Fruit fly (Drosophila melanogaster) whole organism, wandering third instar larva: ENCODE measurements around the gene CG43136.

Experiments
- Abd-B ChIP-seq: fragments of >200 bp; optimal IDR thresholded peaks from 2 replicates; lab custom pipeline; 2017; ENCODE audit warnings: missing biosample characterization, missing genetic modification characterization
- CG32264 ChIP-seq: fragments of 200-800 bp; sonication (Bioruptor generic); optimal IDR thresholded peaks from 2 replicates; lab custom pipeline; 2016; ENCODE audit warnings: missing biosample characterization, missing genetic modification characterization
- HLH106 ChIP-seq: fragments of 200-800 bp; optimal IDR thresholded peaks from 3 replicates; lab custom pipeline; 2019; ENCODE audit warnings: missing biosample characterization, mild to moderate bottlenecking, missing genetic modification characterization, moderate library complexity
- Hr78 ChIP-seq: fragments of >200 bp; optimal IDR thresholded peaks from 2 replicates; lab custom pipeline; 2017; ENCODE audit warnings: missing biosample characterization, missing genetic modification characterization
- Mio ChIP-seq: sonication (Bioruptor generic); optimal IDR thresholded peaks from 2 replicates; lab custom pipeline; 2016; ENCODE audit warnings: missing biosample characterization, missing genetic modification characterization
- Myc ChIP-seq: fragments of >200 bp; optimal IDR thresholded peaks from 2 replicates; lab custom pipeline; 2017
- OdsH ChIP-seq: fragments of 200-800 bp; sonication (Bioruptor generic); optimal IDR thresholded peaks from 2 replicates; lab custom pipeline; 2016; ENCODE audit warnings: missing biosample characterization, mild to moderate bottlenecking, missing genetic modification characterization
- fru ChIP-seq: fragments of 200-800 bp; sonication (Bioruptor generic); optimal IDR thresholded peaks from 3 replicates; lab custom pipeline; 2016; ENCODE audit warnings: missing biosample characterization, mild to moderate bottlenecking, missing genetic modification characterization
- pan ChIP-seq: fragments of >200 bp; optimal IDR thresholded peaks from 2 replicates; lab custom pipeline; 2017
- psq ChIP-seq: fragments of 200-800 bp; sonication (Bioruptor generic); optimal IDR thresholded peaks from 3 replicates; lab custom pipeline; 2017; ENCODE audit warnings: missing biosample characterization, mild to moderate bottlenecking, missing genetic modification characterization, moderate library complexity
- sv ChIP-seq: fragments of 200-800 bp; sonication (Bioruptor generic); optimal IDR thresholded peaks from 3 replicates; lab custom pipeline; 2016; ENCODE audit warnings: missing biosample characterization, missing genetic modification characterization

dm6 chrX:5879543-5879943 lies 26.0 kb downstream of the CG43136 start, which contains the start of the genes Usp30 and CG16721:
- TF ChIP-seq fru (GFP tag; lab: Kevin White, UChicago): peak; percentile 74
- no peak for TF ChIP-seq Mio
- no peak for TF ChIP-seq Hr78 (GFP tag; lab: Kevin White, UChicago)
- no peak for TF ChIP-seq pan (lab: Kevin White, UChicago)
- TF ChIP-seq OdsH (GFP tag; lab: Kevin White, UChicago): peak; percentile 65
- no peak for TF ChIP-seq Myc (lab: Kevin White, UChicago)
- TF ChIP-seq CG32264: peak; percentile 38
- TF ChIP-seq sv (GFP tag; lab: Kevin White, UChicago): peak; percentile 51
- peak; percentile 55 for TF ChIP-seq HLH106 (tag; lab: Kevin White, UChicago)
- peak; percentile 65 for TF ChIP-seq psq (GFP tag; lab: Kevin White, UChicago)
- no peak for TF ChIP-seq Abd-B (GFP tag; lab: Kevin White, UChicago)
